Worm (Caenorhabditis elegans): Measurements from ENCODE around the gene wrt-9.
A peak's percentile ranks its signal among the peaks of the same experiment; 100 is the strongest.

wrt-9 gene

ce11 chrX:1587082-1587481 is 10.6 kb downstream of the wrt-9 start:
- TF ChIP-seq egl-18 (GFP tag; IDR thresholded peaks at IDR 0.05) (no peak), ccch-3 (GFP tag; optimal IDR thresholded peaks at IDR 0.05) (no peak), C17E4.6 (GFP tag; IDR thresholded peaks at IDR 0.05) (no peak), madf-6 (GFP tag; IDR thresholded peaks at IDR 0.05) (no peak), C06A6.2 (GFP tag; conservative IDR thresholded peaks at IDR 0.05) (no peak), ZK185.1 (tag; optimal IDR thresholded peaks at IDR 0.05; ENCODE audit: poor library complexity, severe bottlenecking) (no peak), pbrm-1 (GFP tag; IDR thresholded peaks at IDR 0.05) (no peak), somi-1 (GFP tag; optimal IDR thresholded peaks at IDR 0.05) (no peak), dox-1 (GFP tag; IDR thresholded peaks at IDR 0.05) (no peak), chd-7 (tag; optimal IDR thresholded peaks at IDR 0.05) (no peak), tbx-9 (tag; optimal IDR thresholded peaks at IDR 0.05; ENCODE audit: borderline replicate concordance) (no peak)

ce11 chrX:1589114-1589902 is 12.9 kb downstream of the wrt-9 start:
- TF ChIP-seq Y95B8A.8 (GFP tag; IDR thresholded peaks at IDR 0.05): no peak
- no peak for TF ChIP-seq Y53G8AR.9 (GFP tag; conservative IDR thresholded peaks at IDR 0.05)
- no peak for TF ChIP-seq ceh-27 (GFP tag; optimal IDR thresholded peaks at IDR 0.05)
- TF ChIP-seq F55B11.4 (tag; optimal IDR thresholded peaks at IDR 0.05; ENCODE audit: borderline replicate concordance, insufficient read depth): no peak
- peak; percentile 22 for TF ChIP-seq rpc-1 (optimal IDR thresholded peaks at IDR 0.05)
- TF ChIP-seq rpc-1 (tag; optimal IDR thresholded peaks at IDR 0.05): peak; percentile 71
- TF ChIP-seq ztf-25 (GFP tag; IDR thresholded peaks at IDR 0.05): no peak
- no peak for TF ChIP-seq tbx-9 (tag; optimal IDR thresholded peaks at IDR 0.05; ENCODE audit: borderline replicate concordance)
- TF ChIP-seq athp-1 (tag; optimal IDR thresholded peaks at IDR 0.05): no peak
- TF ChIP-seq madf-10 (tag; optimal IDR thresholded peaks at IDR 0.05): no peak
- peak; percentile 34; the same call in 1 of the 2 replicates for TF ChIP-seq K11D2.4 (GFP tag; IDR thresholded peaks at IDR 0.05)
- TF ChIP-seq nhr-27 (tag; optimal IDR thresholded peaks at IDR 0.05): no peak
- TF ChIP-seq F57C9.4 (tag; optimal IDR thresholded peaks at IDR 0.05): no peak
- TF ChIP-seq nhr-120 (GFP tag; IDR thresholded peaks at IDR 0.05): no peak
- TF ChIP-seq ama-1 (optimal IDR thresholded peaks at IDR 0.05): no peak
- TF ChIP-seq ama-1 (GFP tag; optimal IDR thresholded peaks at IDR 0.05): no peak
- peak; percentile 61 for TF ChIP-seq zfh-2 (GFP tag; conservative IDR thresholded peaks at IDR 0.05)
- no peak for TF ChIP-seq K12H6.12 (tag; optimal IDR thresholded peaks at IDR 0.05)
- no peak; the same call in 1 of the 2 replicates for TF ChIP-seq madf-6 (GFP tag; IDR thresholded peaks at IDR 0.05)
- TF ChIP-seq hlh-26 (GFP tag; conservative IDR thresholded peaks at IDR 0.05): no peak
- 0 out of 2 replicates have a peak, but pooled peaks have one; percentile 27 for TF ChIP-seq ekl-4 (GFP tag; IDR thresholded peaks at IDR 0.05)
- TF ChIP-seq lin-40 (tag; optimal IDR thresholded peaks at IDR 0.05): no peak
- TF ChIP-seq him-1 (tag; optimal IDR thresholded peaks at IDR 0.05): no peak
- TF ChIP-seq akir-1 (GFP tag; optimal IDR thresholded peaks at IDR 0.05): no peak
- TF ChIP-seq nfya-2 (GFP tag; IDR thresholded peaks at IDR 0.05): no peak
- no peak for TF ChIP-seq nhr-90 (tag; optimal IDR thresholded peaks at IDR 0.05)
- no peak for TF ChIP-seq mes-4 (tag; optimal IDR thresholded peaks at IDR 0.05)
- TF ChIP-seq nhr-80 (tag; optimal IDR thresholded peaks at IDR 0.05): no peak
- TF ChIP-seq mel-28 (tag; optimal IDR thresholded peaks at IDR 0.05; ENCODE audit: borderline replicate concordance): no peak
- no peak for TF ChIP-seq ets-4 (GFP tag; optimal IDR thresholded peaks at IDR 0.05)
- TF ChIP-seq snpc-1.3 (tag; optimal IDR thresholded peaks at IDR 0.05; ENCODE audit: insufficient read depth): no peak
- no peak for TF ChIP-seq mxl-1 (tag; optimal IDR thresholded peaks at IDR 0.05)
- peak; percentile 77 for TF ChIP-seq tbp1 (GFP tag; optimal IDR thresholded peaks at IDR 0.05)
- no peak for TF ChIP-seq repo-1 (tag; optimal IDR thresholded peaks at IDR 0.05)
- TF ChIP-seq rcor-1 (GFP tag; IDR thresholded peaks at IDR 0.05): no peak
- no peak for TF ChIP-seq Y79H2A.3 (GFP tag; conservative IDR thresholded peaks at IDR 0.05)
- TF ChIP-seq hsf-1 (GFP tag; IDR thresholded peaks at IDR 0.05): 0 out of 2 replicates have a peak, but pooled peaks have one; percentile 41
- TF ChIP-seq F57A8.1 (GFP tag; optimal IDR thresholded peaks at IDR 0.05): no peak

Data from whole organism, young adult.